Worm (Caenorhabditis elegans) whole organism, L1 larva: ENCODE data around the gene rpn-12.
A peak's percentile ranks its signal among the peaks of the same experiment; 100 is the strongest.

ENCODE experiments used
- C04F5.9 ChIP-seq: sonication (generic microtip); optimal IDR thresholded peaks from 2 replicates; lab custom pipeline; 2016; ENCODE audit warnings: missing genetic modification characterization, missing compliant biosample characterization
- F16B12.6 ChIP-seq: fragments of 150-350 bp; optimal IDR thresholded peaks from 2 replicates; lab custom pipeline; 2014; ENCODE audit warnings: missing biosample characterization, missing genetic modification characterization
- alr-1 ChIP-seq: fragments of 200-800 bp; sonication (Bioruptor generic); optimal IDR thresholded peaks from 2 replicates; lab custom pipeline; 2018; ENCODE audit warnings: borderline replicate concordance, mild to moderate bottlenecking, missing genetic modification characterization, missing compliant biosample characterization
- ama-1 ChIP-seq: fragments of 150-350 bp; optimal IDR thresholded peaks from 2 replicates; lab custom pipeline; 2014
- blmp-1 ChIP-seq: fragments of 150-350 bp; optimal IDR thresholded peaks from 2 replicates; lab custom pipeline; 2014; ENCODE audit warnings: missing biosample characterization, missing genetic modification characterization
- ceh-63 ChIP-seq: fragments of 200-800 bp; sonication (Bioruptor generic); optimal IDR thresholded peaks from 2 replicates; lab custom pipeline; 2018; ENCODE audit warnings: mild to moderate bottlenecking, missing genetic modification characterization, missing compliant biosample characterization
- ceh-8 ChIP-seq: fragments of 200-800 bp; sonication (Bioruptor generic); optimal IDR thresholded peaks from 2 replicates; lab custom pipeline; 2018; ENCODE audit warnings: mild to moderate bottlenecking, missing genetic modification characterization, moderate library complexity, missing compliant biosample characterization
- ceh-88 ChIP-seq: fragments of 200-800 bp; sonication (Bioruptor generic); IDR thresholded peaks from 2 replicates; pipeline ENCODE4 v1.3.6; 2022; ENCODE audit warnings: missing genetic modification characterization, missing compliant biosample characterization
- ceh-90 ChIP-seq: sonication (generic microtip); optimal IDR thresholded peaks from 2 replicates; lab custom pipeline; 2016; ENCODE audit warnings: missing genetic modification characterization, missing compliant biosample characterization
- ces-1 ChIP-seq: fragments of 150-350 bp; optimal IDR thresholded peaks from 2 replicates; lab custom pipeline; 2014; ENCODE audit warnings: missing biosample characterization, missing genetic modification reagents, missing genetic modification characterization
- dpl-1 ChIP-seq, 3 experiments: fragments of 150-350 bp in 2 of 3; sonication (generic microtip) in 1 of 3; optimal IDR thresholded peaks; 2 replicates each; lab custom pipeline; 2014 to 2017; ENCODE audit warnings: missing biosample characterization in 3 of 3, missing genetic modification characterization in 3 of 3, missing genetic modification reagents in 3 of 3
- efl-1 ChIP-seq, 4 experiments: fragments of 150-350 bp; optimal IDR thresholded peaks in 3 of 4; peaks in 1 of 4; 1 replicate in 1 of 4; 2 replicates in 3 of 4; lab custom pipeline; 2014; ENCODE audit warnings: missing biosample characterization in 2 of 4, missing genetic modification characterization in 2 of 4, missing genetic modification reagents in 2 of 4
- efl-3 ChIP-seq: fragments of 200-800 bp; sonication (Bioruptor generic); optimal IDR thresholded peaks from 2 replicates; lab custom pipeline; 2018; ENCODE audit warnings: mild to moderate bottlenecking, missing genetic modification characterization, missing compliant biosample characterization
- egl-13 ChIP-seq: sonication (generic microtip); optimal IDR thresholded peaks from 2 replicates; lab custom pipeline; 2016; ENCODE audit warnings: missing genotype, missing genetic modification reagents, missing genetic modification characterization, missing compliant biosample characterization
- egl-27 ChIP-seq, 2 experiments: fragments of 150-350 bp in 1 of 2; sonication (generic microtip); optimal IDR thresholded peaks; 3 replicates each; lab custom pipeline; 2017 to 2018; ENCODE audit warnings: missing biosample characterization in 2 of 2, missing genetic modification characterization in 2 of 2, missing genetic modification reagents in 2 of 2
- elt-2 ChIP-seq: sonication (generic microtip); optimal IDR thresholded peaks from 2 replicates; lab custom pipeline; 2016; ENCODE audit warnings: missing genetic modification characterization, mild to moderate bottlenecking, inconsistent platforms, missing compliant biosample characterization, missing genetic modification reagents
- elt-3 ChIP-seq, 6 experiments: fragments of 150-350 bp in 1 of 6; sonication (generic microtip); optimal IDR thresholded peaks; 2 replicates each; lab custom pipeline; 2017 to 2018; ENCODE audit warnings: missing biosample characterization in 6 of 6, missing genetic modification characterization in 6 of 6, inconsistent platforms in 1 of 6
- ets-5 ChIP-seq: fragments of 200-800 bp; sonication (Bioruptor generic); IDR thresholded peaks from 2 replicates; pipeline ENCODE4 v1.3.6; 2022; ENCODE audit warnings: missing genetic modification characterization, missing compliant biosample characterization
- fkh-8 ChIP-seq: sonication (generic microtip); optimal IDR thresholded peaks from 2 replicates; lab custom pipeline; 2016; ENCODE audit warnings: mild to moderate bottlenecking, missing genetic modification characterization, missing compliant biosample characterization
- fos-1 ChIP-seq: fragments of 150-350 bp; optimal IDR thresholded peaks from 2 replicates; lab custom pipeline; 2014; ENCODE audit warnings: missing biosample characterization, missing genetic modification characterization
- grh-1 ChIP-seq: fragments of 200-800 bp; sonication (Bioruptor generic); IDR thresholded peaks from 2 replicates; pipeline ENCODE4 v1.3.6; 2022; ENCODE audit warnings: missing genetic modification reagents, missing genetic modification characterization, missing compliant biosample characterization
- hpl-2 ChIP-seq: fragments of 150-350 bp; optimal IDR thresholded peaks from 2 replicates; lab custom pipeline; 2014; ENCODE audit warnings: missing biosample characterization, missing genetic modification reagents, missing genetic modification characterization
- lin-13 ChIP-seq: fragments of 150-350 bp; optimal IDR thresholded peaks from 2 replicates; lab custom pipeline; 2014; ENCODE audit warnings: missing biosample characterization, missing genetic modification reagents, missing genetic modification characterization
- lin-15B ChIP-seq: fragments of 150-350 bp; sonication (generic microtip); optimal IDR thresholded peaks from 3 replicates; lab custom pipeline; 2014; ENCODE audit warnings: missing biosample characterization, missing genetic modification characterization
- lin-35 ChIP-seq, 2 experiments: fragments of 150-350 bp; optimal IDR thresholded peaks; 2 replicates each; lab custom pipeline; 2014; ENCODE audit warnings: missing biosample characterization in 2 of 2, missing genetic modification characterization in 2 of 2, missing genetic modification reagents in 2 of 2
- lir-3 ChIP-seq: sonication (generic microtip); optimal IDR thresholded peaks from 2 replicates; lab custom pipeline; 2016; ENCODE audit warnings: mild to moderate bottlenecking, missing genetic modification characterization, moderate library complexity, missing compliant biosample characterization; ENCODE audit not compliant: poor library complexity
- lsy-2 ChIP-seq, 2 experiments: fragments of 150-350 bp; optimal IDR thresholded peaks; 2 replicates each; lab custom pipeline; 2014; ENCODE audit warnings: missing biosample characterization in 2 of 2, missing genetic modification characterization in 2 of 2
- mab-9 ChIP-seq: fragments of 200-800 bp; sonication (Bioruptor generic); IDR thresholded peaks from 2 replicates; pipeline ENCODE4 v1.3.6; 2022; ENCODE audit warnings: missing genetic modification reagents, missing genetic modification characterization, missing compliant biosample characterization
- mef-2 ChIP-seq: fragments of 150-350 bp; optimal IDR thresholded peaks from 2 replicates; lab custom pipeline; 2014; ENCODE audit warnings: missing biosample characterization, missing genetic modification characterization
- mep-1 ChIP-seq: fragments of 150-350 bp; optimal IDR thresholded peaks from 2 replicates; lab custom pipeline; 2014; ENCODE audit warnings: missing biosample characterization, missing genetic modification characterization
- nhr-12 ChIP-seq: sonication (generic microtip); optimal IDR thresholded peaks from 2 replicates; lab custom pipeline; 2017; ENCODE audit warnings: missing biosample characterization, missing genetic modification characterization
- nhr-20 ChIP-seq: sonication (generic microtip); optimal IDR thresholded peaks from 2 replicates; lab custom pipeline; 2016; ENCODE audit warnings: mild to moderate bottlenecking, missing genetic modification characterization, missing compliant biosample characterization
- nhr-237 ChIP-seq: fragments of 150-350 bp; optimal IDR thresholded peaks from 2 replicates; lab custom pipeline; 2014; ENCODE audit warnings: missing biosample characterization, missing genetic modification characterization
- nhr-28 ChIP-seq: fragments of 150-350 bp; optimal IDR thresholded peaks from 2 replicates; lab custom pipeline; 2014; ENCODE audit warnings: missing biosample characterization, missing genetic modification characterization
- nhr-71 ChIP-seq: sonication (generic microtip); optimal IDR thresholded peaks from 2 replicates; lab custom pipeline; 2016; ENCODE audit warnings: mild to moderate bottlenecking, missing genetic modification characterization, moderate library complexity, missing compliant biosample characterization
- nhr-76 ChIP-seq: sonication (generic microtip); optimal IDR thresholded peaks from 2 replicates; lab custom pipeline; 2017; ENCODE audit warnings: missing biosample characterization, missing genetic modification characterization
- nhr-77 ChIP-seq: fragments of 150-350 bp; optimal IDR thresholded peaks from 2 replicates; lab custom pipeline; 2014; ENCODE audit warnings: missing biosample characterization, missing genetic modification characterization
- nhr-90 ChIP-seq: sonication (generic microtip); optimal IDR thresholded peaks from 2 replicates; lab custom pipeline; 2016; ENCODE audit warnings: mild to moderate bottlenecking, missing genetic modification characterization, missing compliant biosample characterization; ENCODE audit not compliant: poor library complexity
- pag-3 ChIP-seq: sonication (generic microtip); optimal IDR thresholded peaks from 2 replicates; lab custom pipeline; 2017; ENCODE audit warnings: missing genetic modification characterization, mild to moderate bottlenecking, missing compliant biosample characterization, antibody characterized with exemption, borderline replicate concordance; ENCODE audit not compliant: insufficient read depth
- pax-3 ChIP-seq: fragments of 200-800 bp; sonication (Bioruptor generic); optimal IDR thresholded peaks from 2 replicates; lab custom pipeline; 2018; ENCODE audit warnings: mild to moderate bottlenecking, missing genetic modification characterization, moderate library complexity, missing compliant biosample characterization
- rnt-1 ChIP-seq: sonication (generic microtip); optimal IDR thresholded peaks from 2 replicates; lab custom pipeline; 2016; ENCODE audit warnings: mild to moderate bottlenecking, missing genetic modification characterization, moderate library complexity, missing compliant biosample characterization
- skn-1 ChIP-seq: fragments of 150-350 bp; optimal IDR thresholded peaks from 2 replicates; lab custom pipeline; 2014; ENCODE audit warnings: missing biosample characterization, missing genetic modification characterization
- sox-4 ChIP-seq: sonication (generic microtip); optimal IDR thresholded peaks from 2 replicates; lab custom pipeline; 2016; ENCODE audit warnings: missing genetic modification characterization, missing compliant biosample characterization
- sup-37 ChIP-seq: fragments of 200-800 bp; sonication (Bioruptor generic); optimal IDR thresholded peaks from 2 replicates; lab custom pipeline; 2018; ENCODE audit warnings: mild to moderate bottlenecking, missing genetic modification characterization, missing compliant biosample characterization
- tbx-2 ChIP-seq: sonication (generic microtip); optimal IDR thresholded peaks from 2 replicates; lab custom pipeline; 2016; ENCODE audit warnings: missing genetic modification characterization, missing compliant biosample characterization
- tlp-1 ChIP-seq: fragments of 150-350 bp; optimal IDR thresholded peaks from 2 replicates; lab custom pipeline; 2014; ENCODE audit warnings: missing biosample characterization, missing genetic modification characterization
- unc-62 ChIP-seq: fragments of 150-350 bp; optimal IDR thresholded peaks from 2 replicates; lab custom pipeline; 2014; ENCODE audit warnings: missing biosample characterization, missing genetic modification reagents, missing genetic modification characterization
- unc-86 ChIP-seq: sonication (generic microtip); optimal IDR thresholded peaks from 2 replicates; lab custom pipeline; 2016; ENCODE audit warnings: missing genetic modification characterization, missing compliant biosample characterization
- vab-15 ChIP-seq: sonication (generic microtip); optimal IDR thresholded peaks from 2 replicates; lab custom pipeline; 2017; ENCODE audit warnings: missing genotype, mild to moderate bottlenecking, missing genetic modification characterization, missing compliant biosample characterization
- zip-4 ChIP-seq: fragments of 200-800 bp; sonication (Bioruptor generic); optimal IDR thresholded peaks from 2 replicates; lab custom pipeline; 2018; ENCODE audit warnings: mild to moderate bottlenecking, missing genetic modification characterization, moderate library complexity, missing compliant biosample characterization
- ztf-11 ChIP-seq, 2 experiments: sonication (generic microtip); optimal IDR thresholded peaks; 2 replicates each; lab custom pipeline; 2016 to 2017; ENCODE audit warnings: missing genetic modification characterization in 2 of 2, missing biosample characterization in 1 of 2, missing compliant biosample characterization in 1 of 2
- ztf-4 ChIP-seq: fragments of 150-350 bp; optimal IDR thresholded peaks from 2 replicates; lab custom pipeline; 2014; ENCODE audit warnings: missing biosample characterization, missing genetic modification characterization

Gene rpn-12

ce11 chrII:11652679-11653174 is at the start of gene rpn-12, which contains the start of gene rad-23:
Gene rpn-12, plus strand, starts transcription at chrII:11653124.
Gene rad-23, minus strand, starts transcription at chrII:11652729.
- TF ChIP-seq elt-2, result no peak
- no peak for TF ChIP-seq sox-4 (tag; lab: Kevin White, UChicago)
- TF ChIP-seq fos-1 (tag; lab: Kevin White, UChicago), result peak; percentile 15
- peak; percentile 66 for TF ChIP-seq nhr-71 (tag; lab: Kevin White, UChicago)
- TF ChIP-seq tbx-2, result peak; percentile 41
- TF ChIP-seq vab-15, result no peak
- peak; percentile 50 for TF ChIP-seq rnt-1 (tag; lab: Kevin White, UChicago)
- TF ChIP-seq skn-1 (tag; lab: Kevin White, UChicago), result peak; percentile 100
- no peak for TF ChIP-seq ceh-88
- TF ChIP-seq nhr-12, result no peak
- TF ChIP-seq egl-13 (tag; lab: Kevin White, UChicago), result no peak
- TF ChIP-seq ceh-63 (GFP tag; lab: Kevin White, UChicago), result no peak
- TF ChIP-seq nhr-90 (tag; lab: Kevin White, UChicago), result peak; percentile 24
- TF ChIP-seq unc-62 (GFP tag; lab: Kevin White, UChicago), result no peak
- TF ChIP-seq blmp-1 (tag; lab: Kevin White, UChicago), result peak; percentile 75
- no peak for TF ChIP-seq grh-1 (GFP tag; lab: Robert Waterston, UW)
- TF ChIP-seq lin-35 (GFP tag; optimal IDR thresholded peaks at IDR 0.05; lab: Kevin White, UChicago), result peak; percentile 77 to 85
- no peak for TF ChIP-seq hpl-2 (GFP tag; lab: Kevin White, UChicago)
- TF ChIP-seq ztf-4 (tag; lab: Kevin White, UChicago), result no peak
- no peak for TF ChIP-seq tlp-1
- TF ChIP-seq fkh-8 (tag; lab: Kevin White, UChicago), result peak; percentile 11
- peak; percentile 87 for TF ChIP-seq mep-1 (tag; lab: Kevin White, UChicago)
- TF ChIP-seq egl-27 (tag; optimal IDR thresholded peaks at IDR 0.05; lab: Kevin White, UChicago), result no peak
- TF ChIP-seq lsy-2 (tag; optimal IDR thresholded peaks at IDR 0.05; lab: Kevin White, UChicago), result peak; percentile 76 to 91
- TF ChIP-seq mef-2 (tag; lab: Kevin White, UChicago), result no peak
- TF ChIP-seq dpl-1 (GFP tag; optimal IDR thresholded peaks at IDR 0.05; lab: Kevin White, UChicago), result peak; percentile 59 to 75 (median 65)
- peak; percentile 72 to 75 for TF ChIP-seq efl-1 (optimal IDR thresholded peaks at IDR 0.05; lab: Kevin White, UChicago)
- TF ChIP-seq efl-1 (GFP tag; optimal IDR thresholded peaks at IDR 0.05 in 1 of 2; lab: Kevin White, UChicago), result peak; percentile 65 to 93
- no peak for TF ChIP-seq nhr-76 (tag; lab: Kevin White, UChicago)
- TF ChIP-seq pax-3 (tag; lab: Kevin White, UChicago), result no peak
- no peak for TF ChIP-seq alr-1 (tag; lab: Kevin White, UChicago)
- peak; percentile 21 for TF ChIP-seq unc-86 (tag; lab: Kevin White, UChicago)
- peak in 2 of 6 experiments; percentile 12 to 47 for TF ChIP-seq elt-3 (tag; optimal IDR thresholded peaks at IDR 0.05; lab: Kevin White, UChicago)
- no peak for TF ChIP-seq nhr-237 (tag; lab: Kevin White, UChicago)
- TF ChIP-seq nhr-77 (tag; lab: Kevin White, UChicago), result peak; percentile 59
- TF ChIP-seq nhr-20 (tag; lab: Kevin White, UChicago), result peak; percentile 36
- no peak for TF ChIP-seq lin-13 (GFP tag; lab: Kevin White, UChicago)
- TF ChIP-seq ama-1 (lab: Kevin White, UChicago), result no peak
- no peak for TF ChIP-seq ceh-90 (tag; lab: Kevin White, UChicago)
- no peak for TF ChIP-seq efl-3 (GFP tag; lab: Kevin White, UChicago)
- no peak for TF ChIP-seq ces-1
- peak; percentile 30 for TF ChIP-seq F16B12.6 (tag; lab: Kevin White, UChicago)
- TF ChIP-seq ets-5, result no peak
- peak; percentile 60 for TF ChIP-seq lin-15B (tag; lab: Kevin White, UChicago)
- no peak for TF ChIP-seq sup-37
- TF ChIP-seq nhr-28 (tag; lab: Kevin White, UChicago), result no peak
- no peak for TF ChIP-seq C04F5.9
- TF ChIP-seq ztf-11 (tag; optimal IDR thresholded peaks at IDR 0.05; lab: Kevin White, UChicago), result no peak
- no peak for TF ChIP-seq pag-3 (tag; lab: Kevin White, UChicago)
- no peak for TF ChIP-seq ceh-8 (GFP tag; lab: Kevin White, UChicago)
- no peak for TF ChIP-seq zip-4
- TF ChIP-seq mab-9, result no peak
- no peak for TF ChIP-seq lir-3 (tag; lab: Kevin White, UChicago)
